Worm (Caenorhabditis elegans): Measurements from ENCODE around the gene aqp-4.
A peak's percentile ranks its signal among the peaks of the same experiment; 100 is the strongest.

Gene aqp-4

DNA sequence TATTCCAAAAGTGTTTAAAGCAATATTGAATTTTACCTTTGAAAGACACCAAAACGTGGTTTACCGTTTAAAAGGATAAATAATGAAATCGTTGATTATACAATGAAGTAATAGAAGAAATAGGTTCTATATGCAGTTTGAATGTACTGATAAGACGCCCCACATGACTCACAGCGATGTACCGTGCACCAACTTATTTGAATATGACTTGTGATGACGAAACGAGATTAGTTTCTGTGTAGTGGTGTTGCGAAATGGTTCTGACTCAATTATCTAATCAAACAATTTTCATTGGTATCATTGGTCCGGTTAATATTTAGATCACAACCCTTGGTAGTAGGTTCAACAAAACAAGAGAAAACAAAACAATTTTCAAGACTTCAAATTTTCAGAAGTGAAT lies 26.2 kb upstream of the aqp-4 start:
- TF ChIP-seq mep-1 (tag; optimal IDR thresholded peaks at IDR 0.05) (no peak), dmd-6 (GFP tag; IDR thresholded peaks at IDR 0.05) (peak; percentile 42; the same call in 1 of the 2 replicates), lin-13 (GFP tag; optimal IDR thresholded peaks at IDR 0.05) (no peak), daf-8 (GFP tag; IDR thresholded peaks at IDR 0.05) (no peak), mxl-2 (GFP tag; conservative IDR thresholded peaks at IDR 0.05) (no peak), ztf-11 (tag; optimal IDR thresholded peaks at IDR 0.05) (no peak), nhr-237 (tag; optimal IDR thresholded peaks at IDR 0.05) (no peak), hlh-30 (tag; optimal IDR thresholded peaks at IDR 0.05; ENCODE audit: insufficient read depth) (peak; percentile 58), daf-12 (tag; optimal IDR thresholded peaks at IDR 0.05) (no peak), F49E8.2 (tag; optimal IDR thresholded peaks at IDR 0.05; ENCODE audit: borderline replicate concordance) (no peak), lin-38 (GFP tag; IDR thresholded peaks at IDR 0.05) (no peak), nhr-28 (tag; optimal IDR thresholded peaks at IDR 0.05) (peak; percentile 54), dve-1 (tag; optimal IDR thresholded peaks at IDR 0.05; ENCODE audit: insufficient read depth) (peak; percentile 51), R02D3.7 (tag; optimal IDR thresholded peaks at IDR 0.05) (no peak), lin-39 (tag; optimal IDR thresholded peaks at IDR 0.05) (no peak), nhr-48 (tag; optimal IDR thresholded peaks at IDR 0.05) (no peak), F37D6.2 (tag; optimal IDR thresholded peaks at IDR 0.05) (no peak), mxl-3 (GFP tag; optimal IDR thresholded peaks at IDR 0.05) (no peak), daf-16 (GFP tag; optimal IDR thresholded peaks at IDR 0.05) (no peak), daf-16 (tag; optimal IDR thresholded peaks at IDR 0.05) (peak; percentile 36), hlh-11 (tag; optimal IDR thresholded peaks at IDR 0.05) (peak; percentile 26), T20F7.1 (GFP tag; optimal IDR thresholded peaks at IDR 0.05) (no peak), nhr-76 (tag; optimal IDR thresholded peaks at IDR 0.05) (no peak), rbr-2 (tag; optimal IDR thresholded peaks at IDR 0.05) (no peak), pqm-1 (tag; optimal IDR thresholded peaks at IDR 0.05) (peak; percentile 78), spr-1 (tag; optimal IDR thresholded peaks at IDR 0.05) (no peak), nhr-11 (tag; optimal IDR thresholded peaks at IDR 0.05) (no peak), ces-1 (GFP tag; optimal IDR thresholded peaks at IDR 0.05) (no peak), Y105C5A.15 (GFP tag; IDR thresholded peaks at IDR 0.05) (no peak), vab-7 (GFP tag; IDR thresholded peaks at IDR 0.05) (no peak), spr-3 (GFP tag; optimal IDR thresholded peaks at IDR 0.05) (no peak)

DNA sequence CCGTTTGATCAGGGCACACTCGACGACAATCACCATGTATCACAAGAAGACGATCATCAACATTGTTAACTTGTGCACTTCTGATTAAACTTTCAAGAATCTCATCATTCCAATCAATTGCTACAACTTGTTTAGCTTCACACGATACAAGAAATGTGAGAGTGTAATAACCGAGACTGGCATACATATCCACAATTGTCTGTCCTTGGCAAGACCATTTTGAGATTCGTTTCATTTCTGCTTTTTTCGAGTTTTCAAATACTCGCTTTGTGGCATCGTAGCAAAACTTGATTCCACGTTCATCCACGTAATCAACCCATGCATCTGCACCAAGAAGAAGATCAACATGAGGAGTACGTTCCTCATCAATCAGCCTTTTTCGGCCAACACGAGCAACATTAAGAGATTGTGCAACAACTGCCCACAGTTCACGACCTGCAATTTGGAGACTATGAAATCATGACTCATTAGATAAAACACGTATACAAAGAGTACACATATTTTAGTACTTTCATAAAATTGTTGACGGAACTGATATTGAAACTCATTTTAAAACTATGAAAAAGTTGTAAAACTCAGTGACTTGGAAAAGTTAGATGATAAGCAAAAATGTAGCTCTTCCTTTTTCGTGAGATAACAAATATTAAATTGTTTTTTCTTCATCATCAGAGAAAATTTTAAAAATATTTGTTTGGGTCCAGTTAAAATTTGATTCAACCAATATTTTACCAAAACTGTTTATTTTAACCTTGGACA lies 24.8 kb upstream of the aqp-4 start:
- peak; percentile 47 for TF ChIP-seq pqm-1 (tag; optimal IDR thresholded peaks at IDR 0.05)
- no peak for TF ChIP-seq dpl-1 (GFP tag; optimal IDR thresholded peaks at IDR 0.05)
- peak; percentile 87 for TF ChIP-seq php-3 (GFP tag; IDR thresholded peaks at IDR 0.05)
- no peak for TF ChIP-seq daf-16 (GFP tag; optimal IDR thresholded peaks at IDR 0.05)
- peak; percentile 37 for TF ChIP-seq daf-16 (tag; optimal IDR thresholded peaks at IDR 0.05)
- TF ChIP-seq dmd-6 (GFP tag; IDR thresholded peaks at IDR 0.05) = no peak
- TF ChIP-seq R02D3.7 (tag; optimal IDR thresholded peaks at IDR 0.05) = no peak
- TF ChIP-seq dve-1 (tag; optimal IDR thresholded peaks at IDR 0.05; ENCODE audit: insufficient read depth) = peak; percentile 33
- no peak for TF ChIP-seq zip-11 (GFP tag; IDR thresholded peaks at IDR 0.05)
- TF ChIP-seq aha-1 (tag) = peak; percentile 67
- TF ChIP-seq nhr-77 (tag; optimal IDR thresholded peaks at IDR 0.05) = peak; percentile 24
- TF ChIP-seq F44E2.7 (GFP tag; IDR thresholded peaks at IDR 0.05) = no peak
- peak; percentile 44 for TF ChIP-seq nhr-28 (tag; optimal IDR thresholded peaks at IDR 0.05)
- TF ChIP-seq Y5F2A.4 (GFP tag; optimal IDR thresholded peaks at IDR 0.05) = no peak
- peak in 1 of 2 experiments; percentile 93 for TF ChIP-seq unc-62 (GFP tag; optimal IDR thresholded peaks at IDR 0.05 in 1 of 2)
- no peak for TF ChIP-seq unc-62 (tag; optimal IDR thresholded peaks at IDR 0.05)

All from whole organism, L4 larva.